Worm (Caenorhabditis elegans): Measurements from ENCODE around the gene T13F3.8.

T13F3.8 gene

ce11 chrV:16277918-16278317 lies 8.3 kb downstream of the T13F3.8 start, which contains the start of gene cyp-37B1:
cyp-37B1 (plus strand) TSS chrV:16278116.
- TF ChIP-seq tra-4 (tag; optimal IDR thresholded peaks at IDR 0.05) (no peak), ceh-13 (GFP tag; optimal IDR thresholded peaks at IDR 0.05) (no peak), ceh-36 (tag; optimal IDR thresholded peaks at IDR 0.05) (no peak)

ce11 chrV:16282147-16282546 lies 12.5 kb downstream of the T13F3.8 start, which contains the start of gene F28G4.2:
F28G4.2 (minus strand) TSS chrV:16282321.
- TF ChIP-seq aly-1 (tag; optimal IDR thresholded peaks at IDR 0.05) = no peak
- TF ChIP-seq scrt-1 (GFP tag; IDR thresholded peaks at IDR 0.05) = no peak
- no peak for TF ChIP-seq sea-1 (GFP tag; conservative IDR thresholded peaks at IDR 0.05)
- no peak for TF ChIP-seq tbx-37 (GFP tag; conservative IDR thresholded peaks at IDR 0.05)
- no peak for TF ChIP-seq ama-1 (optimal IDR thresholded peaks at IDR 0.05)

ce11 chrV:16285794-16286193 lies 16.2 kb downstream of the T13F3.8 start, which contains the start of gene F28G4.4:
F28G4.4 (minus strand) TSS chrV:16285894.
- no peak for TF ChIP-seq hnd-1 (tag; optimal IDR thresholded peaks at IDR 0.05)
- no peak for TF ChIP-seq B0310.2 (tag; optimal IDR thresholded peaks at IDR 0.05)
- no peak for TF ChIP-seq pes-1 (GFP tag; IDR thresholded peaks at IDR 0.05)
- no peak for TF ChIP-seq scrt-1 (GFP tag; IDR thresholded peaks at IDR 0.05)
- TF ChIP-seq ets-7 (tag; optimal IDR thresholded peaks at IDR 0.05) = no peak
- TF ChIP-seq hmbx-1 (tag; optimal IDR thresholded peaks at IDR 0.05) = no peak
- TF ChIP-seq tbx-37 (GFP tag; conservative IDR thresholded peaks at IDR 0.05) = no peak
- no peak for TF ChIP-seq F13C5.2 (tag; optimal IDR thresholded peaks at IDR 0.05)
- no peak for TF ChIP-seq ama-1 (optimal IDR thresholded peaks at IDR 0.05)
- no peak for TF ChIP-seq flt-1 (GFP tag; IDR thresholded peaks at IDR 0.05)
- no peak for TF ChIP-seq sea-1 (GFP tag; conservative IDR thresholded peaks at IDR 0.05)
- no peak for TF ChIP-seq aly-1 (tag; optimal IDR thresholded peaks at IDR 0.05)
- TF ChIP-seq tra-4 (tag; optimal IDR thresholded peaks at IDR 0.05) = no peak

ce11 chrV:16287619-16288018 lies 18.0 kb downstream of the T13F3.8 start, which contains the start of gene F28G4.3:
F28G4.3 (minus strand) TSS chrV:16287719.
- no peak for TF ChIP-seq tbx-11 (GFP tag; IDR thresholded peaks at IDR 0.05)
- TF ChIP-seq hnd-1 (tag; optimal IDR thresholded peaks at IDR 0.05) = no peak
- no peak for TF ChIP-seq tra-4 (tag; optimal IDR thresholded peaks at IDR 0.05)
- TF ChIP-seq ceh-36 (tag; optimal IDR thresholded peaks at IDR 0.05) = no peak
- TF ChIP-seq ceh-13 (GFP tag; optimal IDR thresholded peaks at IDR 0.05) = no peak
- TF ChIP-seq tbx-37 (GFP tag; conservative IDR thresholded peaks at IDR 0.05) = no peak
- no peak for TF ChIP-seq F13C5.2 (tag; optimal IDR thresholded peaks at IDR 0.05)
- no peak for TF ChIP-seq B0310.2 (tag; optimal IDR thresholded peaks at IDR 0.05)
- no peak for TF ChIP-seq sea-1 (GFP tag; conservative IDR thresholded peaks at IDR 0.05)
- TF ChIP-seq scrt-1 (GFP tag; IDR thresholded peaks at IDR 0.05) = no peak

ce11 chrV:16292409-16292808 lies 22.8 kb downstream of the T13F3.8 start, which contains the start of gene oac-5:
oac-5 (plus strand) TSS chrV:16292709.
- TF ChIP-seq scrt-1 (GFP tag; IDR thresholded peaks at IDR 0.05) (no peak), ceh-13 (GFP tag; optimal IDR thresholded peaks at IDR 0.05) (no peak), F13C5.2 (tag; optimal IDR thresholded peaks at IDR 0.05) (no peak), ets-7 (tag; optimal IDR thresholded peaks at IDR 0.05) (no peak), hmbx-1 (tag; optimal IDR thresholded peaks at IDR 0.05) (no peak), sea-1 (GFP tag; conservative IDR thresholded peaks at IDR 0.05) (no peak), pes-1 (GFP tag; IDR thresholded peaks at IDR 0.05) (no peak), tbx-37 (GFP tag; conservative IDR thresholded peaks at IDR 0.05) (no peak), ceh-36 (tag; optimal IDR thresholded peaks at IDR 0.05) (no peak), tbx-11 (GFP tag; IDR thresholded peaks at IDR 0.05) (no peak), hmg-4 (GFP tag; optimal IDR thresholded peaks at IDR 0.05) (no peak), ama-1 (optimal IDR thresholded peaks at IDR 0.05) (no peak), flt-1 (GFP tag; IDR thresholded peaks at IDR 0.05) (no peak)

- TF ChIP-seq B0310.2 (tag; optimal IDR thresholded peaks at IDR 0.05) (no peak), tbx-37 (GFP tag; conservative IDR thresholded peaks at IDR 0.05) (no peak), scrt-1 (GFP tag; IDR thresholded peaks at IDR 0.05) (no peak), F13C5.2 (tag; optimal IDR thresholded peaks at IDR 0.05) (no peak), hmbx-1 (tag; optimal IDR thresholded peaks at IDR 0.05) (no peak), aly-1 (tag; optimal IDR thresholded peaks at IDR 0.05) (no peak), tbx-11 (GFP tag; IDR thresholded peaks at IDR 0.05) (no peak), sea-1 (GFP tag; conservative IDR thresholded peaks at IDR 0.05) (no peak), hmg-4 (GFP tag; optimal IDR thresholded peaks at IDR 0.05) (no peak)
Measured at ce11 chrV:16297070-16297469, 27.5 kb downstream of the T13F3.8 start, which contains the start of gene srbc-83. srbc-83 (plus strand) TSS chrV:16297370.

- TF ChIP-seq ets-7 (tag; optimal IDR thresholded peaks at IDR 0.05) (no peak), hmg-4 (GFP tag; optimal IDR thresholded peaks at IDR 0.05) (no peak), tbx-11 (GFP tag; IDR thresholded peaks at IDR 0.05) (no peak), aly-1 (tag; optimal IDR thresholded peaks at IDR 0.05) (no peak), scrt-1 (GFP tag; IDR thresholded peaks at IDR 0.05) (no peak), B0310.2 (tag; optimal IDR thresholded peaks at IDR 0.05) (no peak), tra-4 (tag; optimal IDR thresholded peaks at IDR 0.05) (no peak), ceh-13 (GFP tag; optimal IDR thresholded peaks at IDR 0.05) (no peak), sea-1 (GFP tag; conservative IDR thresholded peaks at IDR 0.05) (no peak), F13C5.2 (tag; optimal IDR thresholded peaks at IDR 0.05) (no peak)
Measured at ce11 chrV:16298669-16299068, 29.1 kb downstream of the T13F3.8 start, which contains the start of gene srbc-84. srbc-84 (plus strand) TSS chrV:16298969.

ce11 chrV:16299834-16300233 lies 30.2 kb downstream of the T13F3.8 start:
- no peak for TF ChIP-seq B0310.2 (tag; optimal IDR thresholded peaks at IDR 0.05)
- TF ChIP-seq flt-1 (GFP tag; IDR thresholded peaks at IDR 0.05) = no peak
- TF ChIP-seq pes-1 (GFP tag; IDR thresholded peaks at IDR 0.05) = no peak
- no peak for TF ChIP-seq hmg-4 (GFP tag; optimal IDR thresholded peaks at IDR 0.05)
- TF ChIP-seq hnd-1 (tag; optimal IDR thresholded peaks at IDR 0.05) = no peak
- no peak for TF ChIP-seq sea-1 (GFP tag; conservative IDR thresholded peaks at IDR 0.05)
- no peak for TF ChIP-seq ets-7 (tag; optimal IDR thresholded peaks at IDR 0.05)
- TF ChIP-seq tbx-37 (GFP tag; conservative IDR thresholded peaks at IDR 0.05) = no peak
- TF ChIP-seq ama-1 (optimal IDR thresholded peaks at IDR 0.05) = no peak
- no peak for TF ChIP-seq ceh-13 (GFP tag; optimal IDR thresholded peaks at IDR 0.05)
- TF ChIP-seq tbx-11 (GFP tag; IDR thresholded peaks at IDR 0.05) = no peak
- no peak for TF ChIP-seq aly-1 (tag; optimal IDR thresholded peaks at IDR 0.05)
- TF ChIP-seq tra-4 (tag; optimal IDR thresholded peaks at IDR 0.05) = no peak
- TF ChIP-seq scrt-1 (GFP tag; IDR thresholded peaks at IDR 0.05) = no peak
